Worm (Caenorhabditis elegans): Measurements from ENCODE around the gene lron-4.

The lron-4 gene

ce11 chrII:8127290-8127689 lies 15.3 kb upstream of the lron-4 start (continued):
- TF ChIP-seq nhr-41 (GFP tag; IDR thresholded peaks at IDR 0.05) (no peak), F49E8.2 (tag; optimal IDR thresholded peaks at IDR 0.05; ENCODE audit: borderline replicate concordance) (no peak), dmd-6 (GFP tag; IDR thresholded peaks at IDR 0.05) (peak; percentile 72), php-3 (GFP tag; IDR thresholded peaks at IDR 0.05) (peak; percentile 23; the same call in 1 of the 2 replicates), jun-1 (tag; optimal IDR thresholded peaks at IDR 0.05) (no peak), ZK546.5 (tag; optimal IDR thresholded peaks at IDR 0.05) (no peak), hmg-1.1 (GFP tag; IDR thresholded peaks at IDR 0.05) (no peak), fos-1 (tag; optimal IDR thresholded peaks at IDR 0.05) (no peak), ama-1 (optimal IDR thresholded peaks at IDR 0.05) (no peak), ceh-20 (GFP tag; IDR thresholded peaks at IDR 0.05) (no peak), lim-7 (GFP tag; IDR thresholded peaks at IDR 0.05) (no peak), pha-4 (GFP tag; IDR thresholded peaks at IDR 0.05) (no peak), pha-4 (tag; optimal IDR thresholded peaks at IDR 0.05) (no peak), ztf-11 (tag; optimal IDR thresholded peaks at IDR 0.05) (no peak), nhr-77 (tag; optimal IDR thresholded peaks at IDR 0.05) (peak; percentile 57), dve-1 (tag; optimal IDR thresholded peaks at IDR 0.05; ENCODE audit: insufficient read depth) (peak; percentile 50), F37D6.2 (tag; optimal IDR thresholded peaks at IDR 0.05) (no peak), nhr-28 (tag; optimal IDR thresholded peaks at IDR 0.05) (peak; percentile 96), D1046.2 (GFP tag; IDR thresholded peaks at IDR 0.05) (no peak), unc-39 (tag; optimal IDR thresholded peaks at IDR 0.05) (no peak), daf-16 (GFP tag; optimal IDR thresholded peaks at IDR 0.05) (no peak), daf-16 (tag; optimal IDR thresholded peaks at IDR 0.05) (peak; percentile 84), nhr-48 (tag; optimal IDR thresholded peaks at IDR 0.05) (no peak), mxl-3 (GFP tag; optimal IDR thresholded peaks at IDR 0.05) (peak; percentile 73), nhr-25 (tag; optimal IDR thresholded peaks at IDR 0.05; ENCODE audit: borderline replicate concordance, insufficient read depth) (no peak)

ce11 chrII:8126617-8127016 lies 14.7 kb upstream of the lron-4 start:
- no peak for TF ChIP-seq tag-97 (GFP tag; IDR thresholded peaks at IDR 0.05)
- TF ChIP-seq zip-11 (GFP tag; IDR thresholded peaks at IDR 0.05), result no peak
- TF ChIP-seq aha-1 (tag), result peak; percentile 82
- no peak for TF ChIP-seq ztf-7 (tag; optimal IDR thresholded peaks at IDR 0.05)
- no peak for TF ChIP-seq daf-19 (GFP tag; conservative IDR thresholded peaks at IDR 0.05)
- TF ChIP-seq nhr-6 (tag; optimal IDR thresholded peaks at IDR 0.05), result no peak
- TF ChIP-seq nhr-48 (tag; optimal IDR thresholded peaks at IDR 0.05), result no peak
- no peak for TF ChIP-seq daf-16 (GFP tag; optimal IDR thresholded peaks at IDR 0.05)
- TF ChIP-seq daf-16 (tag; optimal IDR thresholded peaks at IDR 0.05), result peak; percentile 5

ce11 chrII:8126132-8126531 lies 14.2 kb upstream of the lron-4 start:
- TF ChIP-seq F49E8.2 (tag; optimal IDR thresholded peaks at IDR 0.05; ENCODE audit: borderline replicate concordance) (no peak), dmd-8 (GFP tag; IDR thresholded peaks at IDR 0.05) (no peak), fos-1 (tag; optimal IDR thresholded peaks at IDR 0.05) (no peak), nhr-48 (tag; optimal IDR thresholded peaks at IDR 0.05) (no peak), ztf-11 (tag; optimal IDR thresholded peaks at IDR 0.05) (no peak), nhr-237 (tag; optimal IDR thresholded peaks at IDR 0.05) (no peak), nhr-25 (tag; optimal IDR thresholded peaks at IDR 0.05; ENCODE audit: borderline replicate concordance, insufficient read depth) (no peak), sdz-12 (GFP tag; optimal IDR thresholded peaks at IDR 0.05) (no peak), nhr-76 (tag; optimal IDR thresholded peaks at IDR 0.05) (no peak), hif-1 (tag; optimal IDR thresholded peaks at IDR 0.05) (peak in 1 of 2 experiments; percentile 55), ceh-82 (tag; optimal IDR thresholded peaks at IDR 0.05) (no peak), T20F7.1 (GFP tag; optimal IDR thresholded peaks at IDR 0.05) (no peak), lsy-2 (tag; optimal IDR thresholded peaks at IDR 0.05) (peak; percentile 59 to 75), zip-11 (GFP tag; IDR thresholded peaks at IDR 0.05) (no peak), mxl-3 (GFP tag; optimal IDR thresholded peaks at IDR 0.05) (peak; percentile 64), hlh-11 (tag; optimal IDR thresholded peaks at IDR 0.05) (peak; percentile 69), php-3 (GFP tag; IDR thresholded peaks at IDR 0.05) (no peak), ctbp-1 (GFP tag; IDR thresholded peaks at IDR 0.05) (peak; percentile 70), lin-13 (GFP tag; optimal IDR thresholded peaks at IDR 0.05) (no peak), lin-1 (GFP tag; IDR thresholded peaks at IDR 0.05) (no peak), mes-2 (tag; optimal IDR thresholded peaks at IDR 0.05; ENCODE audit: poor library complexity, severe bottlenecking) (peak; percentile 60), nhr-77 (tag; optimal IDR thresholded peaks at IDR 0.05) (no peak), lin-15B (tag; optimal IDR thresholded peaks at IDR 0.05) (no peak), pqm-1 (tag; optimal IDR thresholded peaks at IDR 0.05) (no peak), D1046.2 (GFP tag; IDR thresholded peaks at IDR 0.05) (no peak), ZK546.5 (tag; optimal IDR thresholded peaks at IDR 0.05) (no peak), spr-1 (tag; optimal IDR thresholded peaks at IDR 0.05) (no peak), nhr-10 (tag; optimal IDR thresholded peaks at IDR 0.05) (no peak), tag-97 (GFP tag; IDR thresholded peaks at IDR 0.05) (no peak)
